Worm (Caenorhabditis elegans) whole organism, young adult: Measurements from ENCODE around the gene srw-129.
"Not testable (repeated sequence)": the region's sequence is repeated elsewhere in the genome, so short reads cannot be mapped to it uniquely, and the experiment has no call there.

Experiments used
- B0035.1 ChIP-seq: sonication (generic microtip); optimal IDR thresholded peaks from 2 replicates; lab custom pipeline; 2016; ENCODE audit warnings: missing genetic modification characterization, mild to moderate bottlenecking, missing compliant biosample characterization, missing genotype, missing genetic modification reagents
- F33H1.4 ChIP-seq: fragments of 200-800 bp; sonication (Bioruptor generic); IDR thresholded peaks from 2 replicates; pipeline ENCODE4 v1.3.6; 2022; ENCODE audit warnings: missing genetic modification reagents, missing genetic modification characterization, missing compliant biosample characterization
- ZK185.1 ChIP-seq: sonication (generic microtip); optimal IDR thresholded peaks from 2 replicates; lab custom pipeline; 2016; ENCODE audit warnings: mild to moderate bottlenecking, missing genetic modification characterization, missing compliant biosample characterization; ENCODE audit not compliant: poor library complexity, severe bottlenecking
- attf-3 ChIP-seq: fragments of 200-800 bp; sonication (Bioruptor generic); conservative IDR thresholded peaks from 2 replicates; pipeline ENCODE4 v1.3.6; 2022; ENCODE audit warnings: missing genetic modification reagents, missing genetic modification characterization, missing compliant biosample characterization
- ceh-100 ChIP-seq: fragments of 200-800 bp; sonication (Bioruptor generic); IDR thresholded peaks from 2 replicates; pipeline ENCODE4 v1.3.6; 2022; ENCODE audit warnings: missing genetic modification reagents, missing genetic modification characterization, missing compliant biosample characterization
- ceh-40 ChIP-seq: fragments of 200-800 bp; sonication (Bioruptor generic); IDR thresholded peaks from 2 replicates; pipeline ENCODE4 v1.3.6; 2022; ENCODE audit warnings: missing genetic modification characterization, missing compliant biosample characterization
- ceh-79 ChIP-seq: sonication (generic microtip); optimal IDR thresholded peaks from 2 replicates; lab custom pipeline; 2017; ENCODE audit warnings: mild to moderate bottlenecking, missing genetic modification characterization, missing compliant biosample characterization
- chd-7 ChIP-seq: sonication (generic microtip); optimal IDR thresholded peaks from 2 replicates; lab custom pipeline; 2016; ENCODE audit warnings: mild to moderate bottlenecking, missing genetic modification characterization, moderate library complexity, missing compliant biosample characterization
- die-1 ChIP-seq: sonication (generic microtip); optimal IDR thresholded peaks from 2 replicates; lab custom pipeline; 2016; ENCODE audit warnings: missing genotype, mild to moderate bottlenecking, missing genetic modification characterization, missing compliant biosample characterization
- dox-1 ChIP-seq: fragments of 200-800 bp; sonication (Bioruptor generic); IDR thresholded peaks from 2 replicates; pipeline ENCODE4 v1.3.6; 2022; ENCODE audit warnings: missing genetic modification reagents, missing genetic modification characterization, missing compliant biosample characterization
- dpff-1 ChIP-seq: sonication (generic microtip); optimal IDR thresholded peaks from 2 replicates; lab custom pipeline; 2017; ENCODE audit warnings: mild to moderate bottlenecking, missing genetic modification characterization, missing compliant biosample characterization
- dpl-1 ChIP-seq: fragments of 150-350 bp; optimal IDR thresholded peaks from 2 replicates; lab custom pipeline; 2014; ENCODE audit warnings: missing biosample characterization, missing genetic modification reagents, missing genetic modification characterization
- fkh-3 ChIP-seq: sonication (generic microtip); optimal IDR thresholded peaks from 2 replicates; lab custom pipeline; 2016; ENCODE audit warnings: mild to moderate bottlenecking, missing genetic modification characterization, missing compliant biosample characterization
- hlh-26 ChIP-seq: fragments of 200-800 bp; sonication (Bioruptor generic); conservative IDR thresholded peaks from 2 replicates; pipeline ENCODE4 v1.3.6; 2022; ENCODE audit warnings: missing genetic modification reagents, missing genetic modification characterization, missing compliant biosample characterization
- hmg-20 ChIP-seq: fragments of 200-800 bp; sonication (Bioruptor generic); IDR thresholded peaks from 2 replicates; pipeline ENCODE4 v1.3.6; 2022; ENCODE audit warnings: missing genetic modification reagents, missing genetic modification characterization, missing compliant biosample characterization
- hrde-1 ChIP-seq: sonication (generic microtip); optimal IDR thresholded peaks from 2 replicates; lab custom pipeline; 2016; ENCODE audit warnings: missing genetic modification characterization, mild to moderate bottlenecking, missing compliant biosample characterization, moderate library complexity, missing genotype, missing genetic modification reagents, borderline replicate concordance
- hsf-1 ChIP-seq: fragments of 200-800 bp; sonication (Bioruptor generic); IDR thresholded peaks from 2 replicates; pipeline ENCODE4 v1.3.6; 2022; ENCODE audit warnings: missing genetic modification reagents, missing genetic modification characterization, missing compliant biosample characterization
- lin-35 ChIP-seq, 3 experiments: fragments of 150-350 bp in 2 of 3; sonication (generic microtip) in 1 of 3; optimal IDR thresholded peaks; 2 replicates each; lab custom pipeline; 2014 to 2018; ENCODE audit warnings: missing biosample characterization in 3 of 3, missing genetic modification characterization in 3 of 3, missing genetic modification reagents in 3 of 3
- lin-54 ChIP-seq: fragments of 200-800 bp; sonication (Bioruptor generic); optimal IDR thresholded peaks from 2 replicates; lab custom pipeline; 2018; ENCODE audit warnings: mild to moderate bottlenecking, missing genetic modification characterization, missing compliant biosample characterization
- madf-10 ChIP-seq: sonication (generic microtip); optimal IDR thresholded peaks from 2 replicates; lab custom pipeline; 2016; ENCODE audit warnings: mild to moderate bottlenecking, missing genetic modification characterization, missing compliant biosample characterization
- nhr-27 ChIP-seq: fragments of 200-800 bp; sonication (Bioruptor generic); optimal IDR thresholded peaks from 2 replicates; lab custom pipeline; 2018; ENCODE audit warnings: mild to moderate bottlenecking, missing genetic modification characterization, moderate library complexity, missing compliant biosample characterization
- repo-1 ChIP-seq: sonication (generic microtip); optimal IDR thresholded peaks from 2 replicates; lab custom pipeline; 2017; ENCODE audit warnings: mild to moderate bottlenecking, missing genetic modification characterization, missing compliant biosample characterization
- sdz-38 ChIP-seq: sonication (generic microtip); optimal IDR thresholded peaks from 2 replicates; lab custom pipeline; 2016; ENCODE audit warnings: missing genotype, missing genetic modification characterization, missing compliant biosample characterization
- sea-2 ChIP-seq: fragments of 200-800 bp; sonication (Bioruptor generic); IDR thresholded peaks from 2 replicates; pipeline ENCODE4 v1.3.6; 2022; ENCODE audit warnings: missing genetic modification characterization, missing compliant biosample characterization
- snpc-1.3 ChIP-seq: sonication (generic microtip); optimal IDR thresholded peaks from 2 replicates; lab custom pipeline; 2017; ENCODE audit warnings: missing genetic modification characterization, mild to moderate bottlenecking, missing compliant biosample characterization, antibody characterized with exemption, moderate library complexity, missing genotype, missing genetic modification reagents; ENCODE audit not compliant: insufficient read depth
- snpc-4 ChIP-seq, 5 experiments: fragments of 150-350 bp in 1 of 5; sonication (generic microtip) in 4 of 5; optimal IDR thresholded peaks; 2 replicates each; lab custom pipeline; 2014 to 2018; ENCODE audit warnings: missing genetic modification characterization in 5 of 5, missing biosample characterization in 3 of 5, antibody characterized with exemption in 2 of 5, mild to moderate bottlenecking in 2 of 5, missing compliant biosample characterization in 2 of 5, missing genotype in 2 of 5, moderate library complexity in 2 of 5, missing genetic modification reagents in 1 of 5
- somi-1 ChIP-seq: fragments of 200-800 bp; sonication (Bioruptor generic); optimal IDR thresholded peaks from 2 replicates; lab custom pipeline; 2018; ENCODE audit warnings: mild to moderate bottlenecking, missing genetic modification characterization, missing compliant biosample characterization
- sptf-2 ChIP-seq: fragments of 200-800 bp; sonication (Bioruptor generic); optimal IDR thresholded peaks from 2 replicates; lab custom pipeline; 2018; ENCODE audit warnings: mild to moderate bottlenecking, missing genetic modification characterization, missing compliant biosample characterization
- tbx-9 ChIP-seq: sonication (generic microtip); optimal IDR thresholded peaks from 2 replicates; lab custom pipeline; 2016; ENCODE audit warnings: borderline replicate concordance, missing genetic modification characterization, inconsistent platforms, missing compliant biosample characterization
- unc-130 ChIP-seq: sonication (generic microtip); optimal IDR thresholded peaks from 2 replicates; lab custom pipeline; 2016; ENCODE audit warnings: missing genetic modification reagents, missing genetic modification characterization, missing compliant biosample characterization
- ztf-22 ChIP-seq: fragments of 200-800 bp; sonication (Bioruptor generic); optimal IDR thresholded peaks from 2 replicates; lab custom pipeline; 2018; ENCODE audit warnings: mild to moderate bottlenecking, missing genetic modification characterization, moderate library complexity, missing compliant biosample characterization
- ztf-26 ChIP-seq: sonication (generic microtip); optimal IDR thresholded peaks from 2 replicates; lab custom pipeline; 2017; ENCODE audit warnings: missing genetic modification characterization, missing compliant biosample characterization
- ztf-6 ChIP-seq: fragments of 200-800 bp; sonication (Bioruptor generic); IDR thresholded peaks from 2 replicates; pipeline ENCODE4 v1.3.6; 2022; ENCODE audit warnings: missing genetic modification reagents, missing genetic modification characterization, missing compliant biosample characterization

Gene srw-129

DNA sequence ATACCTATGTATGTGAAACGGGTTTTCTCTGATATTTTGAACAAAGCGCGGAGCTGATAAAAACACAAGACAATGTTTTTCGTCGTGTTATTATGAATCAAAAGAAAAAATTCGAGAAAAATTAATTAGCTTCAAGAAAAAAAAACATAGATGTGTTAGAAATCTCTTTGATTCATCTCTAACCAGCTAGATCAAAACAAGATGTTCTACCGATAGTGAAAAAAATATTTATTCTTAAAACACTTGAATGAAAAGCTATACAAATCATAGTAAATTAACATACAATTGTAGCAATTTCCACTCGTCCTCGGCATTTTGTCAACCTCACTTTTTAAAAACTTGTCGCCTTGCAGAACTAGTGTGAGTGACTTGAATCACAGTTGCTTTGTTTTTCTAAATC, 29.5 kb upstream of the srw-129 start:
- TF ChIP-seq ztf-6 (GFP tag; lab: Robert Waterston, UW) (no peak), ztf-26 (tag; lab: Kevin White, UChicago) (no peak), B0035.1 (no peak), ceh-40 (GFP tag; lab: Robert Waterston, UW) (no peak), F33H1.4 (no peak), snpc-1.3 (tag; lab: Kevin White, UChicago) (no peak), snpc-4 (GFP tag; optimal IDR thresholded peaks at IDR 0.05; lab: Kevin White, UChicago) (no peak), snpc-4 (tag; optimal IDR thresholded peaks at IDR 0.05; lab: Kevin White, UChicago) (no peak), repo-1 (tag; lab: Kevin White, UChicago) (no peak), ceh-79 (tag; lab: Kevin White, UChicago) (no peak), lin-35 (GFP tag; optimal IDR thresholded peaks at IDR 0.05; lab: Kevin White, UChicago) (no peak), sea-2 (GFP tag; lab: Robert Waterston, UW) (no peak), nhr-27 (no peak), dox-1 (GFP tag; lab: Robert Waterston, UW) (no peak), ceh-100 (no peak), chd-7 (tag; lab: Kevin White, UChicago) (no peak), hlh-26 (GFP tag; lab: Robert Waterston, UW) (no peak), unc-130 (GFP tag; lab: Kevin White, UChicago) (no peak), hmg-20 (no peak)

DNA sequence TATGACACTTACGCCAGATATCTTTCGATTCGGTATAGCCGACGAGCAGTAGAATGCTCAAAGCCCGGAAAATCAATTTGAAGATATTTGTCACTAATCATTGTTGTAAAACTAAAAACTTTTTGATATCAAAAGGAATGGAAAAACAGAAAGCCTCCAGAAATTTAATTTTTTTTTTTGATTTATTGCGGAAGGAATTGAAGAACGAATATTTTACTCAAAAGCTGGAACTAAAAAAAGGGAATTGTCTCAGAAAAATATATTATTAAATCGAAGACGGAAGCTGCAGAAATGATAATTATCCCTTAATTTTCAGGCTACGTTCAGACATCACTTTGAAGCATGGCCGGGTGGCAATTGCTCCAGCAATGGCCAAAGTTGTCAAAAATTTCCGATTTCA, 27.9 kb upstream of the srw-129 start, which contains the start of gene srw-137:
Gene srw-137, minus strand, starts transcription at position 101 of the 400 bp plus-strand sequence.
- TF ChIP-seq hsf-1 (no peak), ZK185.1 (tag; lab: Kevin White, UChicago) (no peak), ztf-22 (GFP tag; lab: Kevin White, UChicago) (no peak)

DNA sequence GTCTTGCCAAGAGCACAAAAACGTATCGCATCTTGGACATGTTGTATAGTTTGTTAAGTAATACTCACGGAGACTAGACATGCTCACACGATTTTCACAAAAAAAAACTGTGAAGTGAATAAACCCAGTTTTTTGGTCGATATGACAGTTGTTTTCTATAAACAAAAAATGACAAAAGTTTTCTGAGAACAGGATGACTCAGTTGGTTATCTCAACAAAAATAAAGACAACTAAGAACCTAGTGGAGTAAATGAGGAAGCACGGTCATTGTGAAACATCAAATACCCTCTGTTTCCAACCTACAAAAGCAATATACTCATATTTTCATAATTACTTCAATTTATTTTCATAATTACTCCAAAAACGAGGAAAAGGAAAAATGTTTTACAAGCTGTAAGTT, 26.1 kb upstream of the srw-129 start, which contains the start of gene srh-87:
Gene srh-87, minus strand, starts transcription at position 101 of the 400 bp plus-strand sequence.
- no peak for TF ChIP-seq madf-10 (tag; lab: Kevin White, UChicago)
- TF ChIP-seq sptf-2 (GFP tag; lab: Kevin White, UChicago) = no peak
- TF ChIP-seq fkh-3 (tag; lab: Kevin White, UChicago) = no peak
- no peak for TF ChIP-seq tbx-9
- no peak for TF ChIP-seq sdz-38 (tag; lab: Kevin White, UChicago)
- no peak for TF ChIP-seq snpc-1.3 (tag; lab: Kevin White, UChicago)
- TF ChIP-seq dpff-1 (tag; lab: Kevin White, UChicago) = no peak
- no peak for TF ChIP-seq ceh-100
- TF ChIP-seq lin-54 = no peak
- no peak for TF ChIP-seq dpl-1 (GFP tag; lab: Kevin White, UChicago)
- no peak for TF ChIP-seq somi-1 (GFP tag; lab: Kevin White, UChicago)
- no peak for TF ChIP-seq hrde-1

DNA sequence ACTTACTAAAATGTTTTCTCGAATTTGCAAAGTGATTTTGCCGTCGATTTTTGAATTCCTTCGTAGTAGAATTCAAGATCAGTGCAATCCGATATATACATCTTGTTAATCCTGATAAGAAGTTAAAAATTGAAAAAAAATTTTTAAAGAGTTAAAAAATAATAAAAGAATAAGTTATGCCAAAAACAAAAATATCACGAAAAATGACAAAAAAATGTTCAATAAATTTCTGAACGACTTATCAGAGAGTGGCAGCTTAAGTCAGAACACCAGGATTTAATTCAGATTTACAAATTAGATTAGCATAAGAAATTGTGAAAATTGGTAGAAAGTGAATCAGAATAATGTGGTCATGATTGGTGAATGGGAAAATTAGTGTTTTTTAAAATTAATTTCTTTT, 19.6 kb upstream of the srw-129 start, which contains the start of gene srw-122:
Gene srw-122, minus strand, starts transcription at position 101 of the 400 bp plus-strand sequence.
- not testable (repeated sequence) for TF ChIP-seq die-1 (tag; lab: Kevin White, UChicago); F33H1.4; attf-3 (GFP tag; lab: Robert Waterston, UW)
